Worm (Caenorhabditis elegans): ENCODE measurements around the gene cla-1.

The cla-1 gene

DNA sequence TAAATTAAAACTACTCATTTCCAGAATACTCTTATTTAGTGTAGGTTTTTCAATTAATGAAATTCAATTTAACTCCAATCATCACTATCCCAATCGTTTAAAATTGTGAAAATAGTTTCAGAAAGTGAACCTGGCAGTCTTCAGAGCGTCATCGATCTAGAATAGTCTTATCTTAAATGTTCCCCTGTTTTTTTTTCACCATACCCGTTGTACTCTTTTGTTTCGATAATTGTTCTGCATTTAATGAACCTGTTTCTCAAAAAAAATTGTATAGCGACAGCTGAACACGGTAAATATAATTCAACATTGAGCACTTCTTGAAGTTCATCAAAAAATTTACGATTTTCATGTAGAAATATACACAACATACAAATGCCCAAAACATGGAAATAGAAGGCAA, 37.5 kb upstream of the cla-1 start:
- TF ChIP-seq egl-43 (GFP tag; IDR thresholded peaks at IDR 0.05) (no peak), zfp-3 (GFP tag; conservative IDR thresholded peaks at IDR 0.05) (0 out of 2 replicates have a peak, but pooled peaks have one; percentile 24), lin-38 (GFP tag; IDR thresholded peaks at IDR 0.05) (peak; percentile 41), daf-16 (GFP tag; optimal IDR thresholded peaks at IDR 0.05) (no peak), daf-16 (tag; optimal IDR thresholded peaks at IDR 0.05) (peak; percentile 30), aha-1 (tag) (peak; percentile 83), ceh-82 (tag; optimal IDR thresholded peaks at IDR 0.05) (no peak), daf-12 (tag; optimal IDR thresholded peaks at IDR 0.05) (no peak), T20F7.1 (GFP tag; optimal IDR thresholded peaks at IDR 0.05) (peak; percentile 30)

ce11 chrIV:7552100-7552499, 36.6 kb upstream of the cla-1 start:
- peak in 1 of 2 experiments; percentile 74 for TF ChIP-seq unc-62 (GFP tag; optimal IDR thresholded peaks at IDR 0.05 in 1 of 2)
- TF ChIP-seq unc-62 (tag; optimal IDR thresholded peaks at IDR 0.05): no peak
- TF ChIP-seq lin-38 (GFP tag; IDR thresholded peaks at IDR 0.05): no peak
- TF ChIP-seq aha-1 (tag): peak; percentile 70
- TF ChIP-seq fos-1 (tag; optimal IDR thresholded peaks at IDR 0.05): no peak
- no peak for TF ChIP-seq ceh-28 (tag; optimal IDR thresholded peaks at IDR 0.05)

ce11 chrIV:7552958-7553553, 35.7 kb upstream of the cla-1 start, which contains the start of gene dif-1:
Gene dif-1 (minus strand): TSS chrIV:7553008.
- TF ChIP-seq F10B5.3 (tag; optimal IDR thresholded peaks at IDR 0.05): no peak
- no peak for TF ChIP-seq Y5F2A.4 (GFP tag; optimal IDR thresholded peaks at IDR 0.05)
- no peak for TF ChIP-seq zfp-3 (GFP tag; conservative IDR thresholded peaks at IDR 0.05)
- no peak for TF ChIP-seq cey-2 (tag; optimal IDR thresholded peaks at IDR 0.05; ENCODE audit: borderline replicate concordance, insufficient read depth)
- TF ChIP-seq pha-4 (GFP tag; IDR thresholded peaks at IDR 0.05): no peak
- peak; percentile 29 for TF ChIP-seq pha-4 (tag; optimal IDR thresholded peaks at IDR 0.05)
- no peak for TF ChIP-seq spr-3 (GFP tag; optimal IDR thresholded peaks at IDR 0.05)
- no peak for TF ChIP-seq fos-1 (tag; optimal IDR thresholded peaks at IDR 0.05)
- TF ChIP-seq nhr-77 (tag; optimal IDR thresholded peaks at IDR 0.05): peak; percentile 66
- TF ChIP-seq arid-1 (GFP tag; conservative IDR thresholded peaks at IDR 0.05): no peak
- no peak for TF ChIP-seq daf-12 (tag; optimal IDR thresholded peaks at IDR 0.05)
- TF ChIP-seq jun-1 (tag; optimal IDR thresholded peaks at IDR 0.05): no peak
- no peak for TF ChIP-seq ceh-62 (tag; optimal IDR thresholded peaks at IDR 0.05)
- no peak for TF ChIP-seq snpc-1.2 (GFP tag; IDR thresholded peaks at IDR 0.05)
- TF ChIP-seq set-16 (GFP tag; IDR thresholded peaks at IDR 0.05): no peak
- no peak for TF ChIP-seq dmd-9 (GFP tag; IDR thresholded peaks at IDR 0.05)
- TF ChIP-seq mdl-1 (tag; optimal IDR thresholded peaks at IDR 0.05): peak in 1 of 2 experiments; percentile 33
- no peak for TF ChIP-seq ceh-44 (GFP tag; IDR thresholded peaks at IDR 0.05)
- no peak for TF ChIP-seq ces-1 (GFP tag; optimal IDR thresholded peaks at IDR 0.05)
- no peak for TF ChIP-seq unc-39 (tag; optimal IDR thresholded peaks at IDR 0.05)
- TF ChIP-seq unc-62 (GFP tag; optimal IDR thresholded peaks at IDR 0.05 in 1 of 2): peak in 1 of 2 experiments; percentile 89
- TF ChIP-seq unc-62 (tag; optimal IDR thresholded peaks at IDR 0.05): no peak
- no peak for TF ChIP-seq lim-7 (GFP tag; IDR thresholded peaks at IDR 0.05)
- TF ChIP-seq unc-130 (GFP tag; optimal IDR thresholded peaks at IDR 0.05): no peak
- TF ChIP-seq nhr-11 (tag; optimal IDR thresholded peaks at IDR 0.05): peak; percentile 67
- TF ChIP-seq madf-9 (GFP tag; conservative IDR thresholded peaks at IDR 0.05): no peak
- no peak for TF ChIP-seq lin-15B (tag; optimal IDR thresholded peaks at IDR 0.05)
- TF ChIP-seq spr-1 (tag; optimal IDR thresholded peaks at IDR 0.05): no peak
- no peak for TF ChIP-seq zip-11 (GFP tag; IDR thresholded peaks at IDR 0.05)
- TF ChIP-seq lir-3 (tag; optimal IDR thresholded peaks at IDR 0.05): no peak
- TF ChIP-seq Y105C5A.15 (GFP tag; IDR thresholded peaks at IDR 0.05): no peak
- no peak for TF ChIP-seq ZK546.5 (tag; optimal IDR thresholded peaks at IDR 0.05)
- TF ChIP-seq dve-1 (tag; optimal IDR thresholded peaks at IDR 0.05; ENCODE audit: insufficient read depth): peak; percentile 80
- no peak for TF ChIP-seq nhr-41 (GFP tag; IDR thresholded peaks at IDR 0.05)
- no peak for TF ChIP-seq lin-39 (tag; optimal IDR thresholded peaks at IDR 0.05)
- no peak for TF ChIP-seq sdz-12 (GFP tag; optimal IDR thresholded peaks at IDR 0.05)
- no peak for TF ChIP-seq Y75B8A.6 (GFP tag; IDR thresholded peaks at IDR 0.05)
- TF ChIP-seq vab-7 (GFP tag; IDR thresholded peaks at IDR 0.05): no peak
- no peak for TF ChIP-seq ztf-11 (tag; optimal IDR thresholded peaks at IDR 0.05)
- no peak for TF ChIP-seq snpc-4 (tag; optimal IDR thresholded peaks at IDR 0.05)

Data from whole organism, L4 larva.